Worm (Caenorhabditis elegans) whole organism, late embryonic: ENCODE measurements around the gene dop-4.

Source experiments
- C08G9.2 ChIP-seq: sonication (generic microtip); optimal IDR thresholded peaks from 2 replicates; lab custom pipeline; 2016; ENCODE audit warnings: mild to moderate bottlenecking, missing genetic modification characterization, moderate library complexity, missing compliant biosample characterization
- F13H6.1 ChIP-seq: sonication (generic microtip); optimal IDR thresholded peaks from 2 replicates; lab custom pipeline; 2016; ENCODE audit warnings: missing genetic modification characterization, missing compliant biosample characterization
- hlh-30 ChIP-seq: sonication (generic microtip); optimal IDR thresholded peaks from 2 replicates; lab custom pipeline; 2017; ENCODE audit warnings: antibody characterized with exemption, missing genetic modification characterization, missing compliant biosample characterization; ENCODE audit not compliant: insufficient read depth
- pha-4 ChIP-seq: fragments of 150-350 bp; optimal IDR thresholded peaks from 2 replicates; lab custom pipeline; 2018; ENCODE audit warnings: missing biosample characterization, missing genetic modification reagents, missing genetic modification characterization
- sox-2 ChIP-seq: fragments of 200-800 bp; sonication (Bioruptor generic); IDR thresholded peaks from 2 replicates; pipeline ENCODE4 v1.3.6; 2022; ENCODE audit warnings: missing genetic modification reagents, missing genetic modification characterization, missing compliant biosample characterization

ce11 chrX:1272539-1272938 lies 22.5 kb upstream of the dop-4 start, which contains the start of gene C52B11.5:
- TF ChIP-seq hlh-30 (tag; lab: Kevin White, UChicago) (no peak), F13H6.1 (tag; lab: Kevin White, UChicago) (no peak), pha-4 (tag; lab: Kevin White, UChicago) (no peak), sox-2 (no peak), C08G9.2 (tag; lab: Kevin White, UChicago) (no peak)
